Fruit fly (Drosophila melanogaster) whole organism, embryonic: ENCODE measurements around the gene rumi.

Experiments
- Adf1 ChIP-seq: fragments of 200-800 bp; sonication (Bioruptor generic); IDR thresholded peaks from 2 replicates; pipeline ENCODE4 v1.3.6; 2022; ENCODE audit warnings: missing biosample characterization, missing genetic modification characterization
- Atf6 ChIP-seq: fragments of 200-800 bp; sonication (Bioruptor generic); IDR thresholded peaks from 2 replicates; pipeline ENCODE4 v1.3.6; 2022; ENCODE audit warnings: missing biosample characterization, missing genetic modification characterization
- CG10462 ChIP-seq: fragments of 200-800 bp; sonication (Bioruptor generic); optimal IDR thresholded peaks from 2 replicates; lab custom pipeline; 2016; ENCODE audit warnings: missing biosample characterization, missing genetic modification characterization
- CG11398 ChIP-seq: fragments of 200-800 bp; sonication (Bioruptor generic); optimal IDR thresholded peaks from 2 replicates; lab custom pipeline; 2016; ENCODE audit warnings: missing biosample characterization, missing genetic modification characterization
- CG12299 ChIP-seq: fragments of 200-800 bp; sonication (Bioruptor generic); optimal IDR thresholded peaks from 2 replicates; lab custom pipeline; 2018; ENCODE audit warnings: missing biosample characterization, mild to moderate bottlenecking, missing genetic modification characterization
- CG13287 ChIP-seq: fragments of 200-800 bp; sonication (Bioruptor generic); IDR thresholded peaks from 2 replicates; pipeline ENCODE4 v1.3.6; 2022; ENCODE audit warnings: missing biosample characterization, missing genetic modification characterization; ENCODE audit not compliant: partially characterized antibody
- CG16813 ChIP-seq: fragments of 200-800 bp; sonication (Bioruptor generic); IDR thresholded peaks from 3 replicates; pipeline ENCODE4 v1.3.6; 2022; ENCODE audit warnings: missing biosample characterization, missing genetic modification characterization; ENCODE audit not compliant: partially characterized antibody
- CG17359 ChIP-seq: fragments of 200-800 bp; sonication (Bioruptor generic); optimal IDR thresholded peaks from 3 replicates; lab custom pipeline; 2018; ENCODE audit warnings: missing biosample characterization, mild to moderate bottlenecking, missing genetic modification characterization, moderate library complexity
- CG18476 ChIP-seq: fragments of 200-800 bp; sonication (Bioruptor generic); optimal IDR thresholded peaks from 2 replicates; lab custom pipeline; 2016; ENCODE audit warnings: missing biosample characterization, mild to moderate bottlenecking, missing genetic modification characterization
- CG2120 ChIP-seq: fragments of 200-800 bp; sonication (Bioruptor generic); optimal IDR thresholded peaks from 3 replicates; lab custom pipeline; 2016; ENCODE audit warnings: missing biosample characterization, missing genetic modification characterization
- CG2199 ChIP-seq: fragments of 200-800 bp; sonication (Bioruptor generic); IDR thresholded peaks from 3 replicates; pipeline ENCODE4 v1.3.6; 2022; ENCODE audit warnings: missing biosample characterization, missing genetic modification characterization
- CG3163 ChIP-seq: fragments of 200-800 bp; sonication (Bioruptor generic); optimal IDR thresholded peaks from 3 replicates; lab custom pipeline; 2016; ENCODE audit warnings: missing biosample characterization, missing genetic modification characterization
- CG32767 ChIP-seq: fragments of 200-800 bp; sonication (Bioruptor generic); IDR thresholded peaks from 2 replicates; pipeline ENCODE4 v1.3.6; 2022; ENCODE audit warnings: missing biosample characterization, missing genetic modification characterization
- CG3726 ChIP-seq: fragments of 200-800 bp; sonication (Bioruptor generic); IDR thresholded peaks from 3 replicates; pipeline ENCODE4, ENCODE4 v1.3.6; 2022; ENCODE audit warnings: missing biosample characterization, missing genetic modification characterization
- CG4424 ChIP-seq: fragments of 200-800 bp; sonication (Bioruptor generic); optimal IDR thresholded peaks from 3 replicates; lab custom pipeline; 2016; ENCODE audit warnings: missing biosample characterization, missing genetic modification characterization
- CG6272 ChIP-seq: fragments of 200-800 bp; sonication (Bioruptor generic); IDR thresholded peaks from 2 replicates; pipeline ENCODE4 v1.3.6; 2022; ENCODE audit warnings: missing biosample characterization, missing genetic modification characterization
- CG6683 ChIP-seq: fragments of 200-800 bp; sonication (Bioruptor generic); optimal IDR thresholded peaks from 2 replicates; lab custom pipeline; 2017; ENCODE audit warnings: missing biosample characterization, mild to moderate bottlenecking, missing genetic modification characterization, missing genetic modification reagents
- CG7271 ChIP-seq: fragments of 200-800 bp; sonication (Bioruptor generic); optimal IDR thresholded peaks from 2 replicates; lab custom pipeline; 2018; ENCODE audit warnings: missing biosample characterization, mild to moderate bottlenecking, missing genetic modification characterization, moderate library complexity
- CG7556 ChIP-seq: fragments of 200-800 bp; sonication (Bioruptor generic); optimal IDR thresholded peaks from 2 replicates; lab custom pipeline; 2017; ENCODE audit warnings: missing biosample characterization, mild to moderate bottlenecking, missing genetic modification characterization
- CG7786 ChIP-seq: fragments of 200-800 bp; sonication (Bioruptor generic); optimal IDR thresholded peaks from 2 replicates; lab custom pipeline; 2016; ENCODE audit warnings: missing biosample characterization, missing genetic modification characterization
- CG8089 ChIP-seq: fragments of 200-800 bp; sonication (Bioruptor generic); optimal IDR thresholded peaks from 3 replicates; lab custom pipeline; 2016; ENCODE audit warnings: missing biosample characterization, missing genetic modification characterization
- D19A ChIP-seq: fragments of 200-800 bp; optimal IDR thresholded peaks from 3 replicates; lab custom pipeline; 2019; ENCODE audit warnings: missing biosample characterization, mild to moderate bottlenecking, missing genetic modification characterization, moderate library complexity
- Fer2 ChIP-seq: fragments of 200-800 bp; sonication (Bioruptor generic); optimal IDR thresholded peaks from 2 replicates; lab custom pipeline; 2018; ENCODE audit warnings: missing biosample characterization, mild to moderate bottlenecking, missing genetic modification characterization, moderate library complexity
- Fer3 ChIP-seq: fragments of 200-800 bp; sonication (Bioruptor generic); optimal IDR thresholded peaks from 2 replicates; lab custom pipeline; 2018; ENCODE audit warnings: missing biosample characterization, mild to moderate bottlenecking, missing genetic modification characterization, moderate library complexity
- HLHmδ ChIP-seq: fragments of 200-800 bp; sonication (Bioruptor generic); optimal IDR thresholded peaks from 2 replicates; lab custom pipeline; 2018; ENCODE audit warnings: missing biosample characterization, mild to moderate bottlenecking, missing genetic modification characterization, moderate library complexity
- MESR4 ChIP-seq: fragments of 200-800 bp; sonication (Bioruptor generic); optimal IDR thresholded peaks from 2 replicates; lab custom pipeline; 2018; ENCODE audit warnings: missing biosample characterization, mild to moderate bottlenecking, missing genetic modification characterization, moderate library complexity
- MTF-1 ChIP-seq: fragments of 200-800 bp; sonication (Bioruptor generic); optimal IDR thresholded peaks from 2 replicates; lab custom pipeline; 2018; ENCODE audit warnings: missing biosample characterization, mild to moderate bottlenecking, missing genetic modification characterization, borderline replicate concordance
- Med ChIP-seq: fragments of 200-800 bp; sonication (Bioruptor generic); peaks from one replicate; lab custom pipeline; 2016; ENCODE audit warnings: missing biosample characterization, missing genetic modification characterization, mild to moderate bottlenecking, inconsistent platforms, moderate library complexity
- Side ChIP-seq: fragments of 200-800 bp; sonication (Bioruptor generic); optimal IDR thresholded peaks from 2 replicates; lab custom pipeline; 2016; ENCODE audit warnings: missing biosample characterization, missing genetic modification characterization
- Six4 ChIP-seq: fragments of 200-800 bp; sonication (Bioruptor generic); optimal IDR thresholded peaks from 2 replicates; lab custom pipeline; 2016; ENCODE audit warnings: missing biosample characterization, missing genetic modification characterization
- Trl ChIP-seq, 3 experiments: fragments of >200 bp in 2 of 3; fragments of 200-800 bp in 1 of 3; sonication (Bioruptor generic) in 1 of 3; optimal IDR thresholded peaks; 2 replicates in 1 of 3; 3 replicates in 2 of 3; lab custom pipeline; 2016 to 2017; ENCODE audit warnings: missing biosample characterization in 1 of 3, missing genetic modification characterization in 1 of 3
- ase ChIP-seq: fragments of 200-800 bp; sonication (Bioruptor generic); IDR thresholded peaks from 3 replicates; pipeline ENCODE4 v1.3.6; 2022; ENCODE audit warnings: missing biosample characterization, missing genetic modification characterization
- bbx ChIP-seq: fragments of 200-800 bp; sonication (Bioruptor generic); IDR thresholded peaks from 2 replicates; pipeline ENCODE4 v1.3.6; 2022; ENCODE audit warnings: missing biosample characterization, missing genetic modification characterization; ENCODE audit not compliant: partially characterized antibody
- br ChIP-seq: fragments of >200 bp; optimal IDR thresholded peaks from 2 replicates; lab custom pipeline; 2017
- chm ChIP-seq: fragments of 200-800 bp; sonication (Bioruptor generic); IDR thresholded peaks from 2 replicates; pipeline ENCODE4 v1.3.6; 2022; ENCODE audit warnings: missing biosample characterization, missing genetic modification characterization
- croc ChIP-seq: fragments of 200-800 bp; sonication (Bioruptor generic); conservative IDR thresholded peaks from 3 replicates; pipeline ENCODE4 v1.3.6; 2022; ENCODE audit warnings: missing biosample characterization, missing genetic modification characterization
- cwo ChIP-seq: fragments of 200-800 bp; sonication (Bioruptor generic); optimal IDR thresholded peaks from 3 replicates; lab custom pipeline; 2017; ENCODE audit warnings: missing biosample characterization, missing genetic modification characterization, mild to moderate bottlenecking, moderate library complexity, missing genetic modification reagents
- eve ChIP-seq, 2 experiments: fragments of >200 bp; optimal IDR thresholded peaks; 2 replicates each; lab custom pipeline; 2017; ENCODE audit warnings: missing biosample characterization in 2 of 2, missing genetic modification characterization in 2 of 2
- exex ChIP-seq: fragments of 200-800 bp; sonication (Bioruptor generic); optimal IDR thresholded peaks from 4 replicates; lab custom pipeline; 2018; ENCODE audit warnings: missing biosample characterization, mild to moderate bottlenecking, missing genetic modification characterization, moderate library complexity
- fru ChIP-seq: fragments of >200 bp; optimal IDR thresholded peaks from 2 replicates; lab custom pipeline; 2017
- kay ChIP-seq: fragments of 200-800 bp; sonication (Bioruptor generic); optimal IDR thresholded peaks from 2 replicates; lab custom pipeline; 2016; ENCODE audit warnings: missing biosample characterization, missing genetic modification characterization
- luna ChIP-seq: fragments of 200-800 bp; sonication (Bioruptor generic); optimal IDR thresholded peaks from 2 replicates; lab custom pipeline; 2016; ENCODE audit warnings: missing biosample characterization, missing genetic modification characterization
- org-1 ChIP-seq: fragments of 200-800 bp; sonication (Bioruptor generic); optimal IDR thresholded peaks from 2 replicates; lab custom pipeline; 2017; ENCODE audit warnings: missing biosample characterization, missing genetic modification characterization
- phol ChIP-seq: fragments of 200-800 bp; sonication (Bioruptor generic); optimal IDR thresholded peaks from 3 replicates; lab custom pipeline; 2018; ENCODE audit warnings: missing biosample characterization, mild to moderate bottlenecking, missing genetic modification characterization, moderate library complexity
- pros ChIP-seq: fragments of 200-800 bp; sonication (Bioruptor generic); optimal IDR thresholded peaks from 3 replicates; lab custom pipeline; 2019; ENCODE audit warnings: missing biosample characterization, mild to moderate bottlenecking, missing genetic modification characterization, moderate library complexity
- ranshi ChIP-seq: fragments of 200-800 bp; sonication (Bioruptor generic); IDR thresholded peaks from 2 replicates; pipeline ENCODE4 v1.3.6; 2022; ENCODE audit warnings: missing biosample characterization, missing genetic modification characterization
- slbo ChIP-seq: fragments of 200-800 bp; sonication (Bioruptor generic); IDR thresholded peaks from 2 replicates; pipeline ENCODE4 v1.3.6; 2022; ENCODE audit warnings: missing biosample characterization, missing genetic modification characterization
- sr ChIP-seq: fragments of 200-800 bp; sonication (Bioruptor generic); IDR thresholded peaks from 3 replicates; pipeline ENCODE4 v1.3.6; 2022; ENCODE audit warnings: missing biosample characterization, missing genetic modification characterization
- tll ChIP-seq, 2 experiments: fragments of 200-800 bp in 1 of 2; fragments of >200 bp in 1 of 2; sonication (Bioruptor generic) in 1 of 2; optimal IDR thresholded peaks; 2 replicates each; lab custom pipeline; 2017 to 2019; ENCODE audit warnings: missing biosample characterization in 2 of 2, missing genetic modification characterization in 2 of 2, mild to moderate bottlenecking in 1 of 2, moderate library complexity in 1 of 2
- tup ChIP-seq: fragments of 200-800 bp; sonication (Bioruptor generic); optimal IDR thresholded peaks from 2 replicates; lab custom pipeline; 2016; ENCODE audit warnings: missing biosample characterization, mild to moderate bottlenecking, missing genetic modification characterization, moderate library complexity

rumi gene

dm6 chr3R:22755187-22755777 lies 4.9 kb upstream of the rumi start (continued):
- TF ChIP-seq pros (GFP tag; lab: Kevin White, UChicago) (peak; percentile 78), fru (lab: Kevin White, UChicago) (no peak), tup (no peak), MESR4 (no peak), CG7786 (no peak), ase (GFP tag; lab: Robert Waterston, UW) (no peak), CG12299 (tag; lab: Kevin White, UChicago) (no peak), cwo (GFP tag; lab: Kevin White, UChicago) (no peak), slbo (GFP tag; lab: Robert Waterston, UW) (0 out of 2 replicates have a peak, but pooled peaks have one; percentile 4), CG4424 (GFP tag; lab: Kevin White, UChicago) (no peak), HLHmδ (no peak), Side (no peak), CG6683 (GFP tag; lab: Kevin White, UChicago) (no peak), CG7271 (tag; lab: Kevin White, UChicago) (no peak), CG18476 (GFP tag; lab: Kevin White, UChicago) (no peak), sr (GFP tag; lab: Robert Waterston, UW) (peak; percentile 46; the same call in 1 of the 3 replicates), chm (GFP tag; lab: Robert Waterston, UW) (no peak), Fer2 (tag; lab: Kevin White, UChicago) (no peak), CG11398 (GFP tag; lab: Kevin White, UChicago) (no peak), kay (no peak), CG13287 (no peak), D19A (tag; lab: Kevin White, UChicago) (no peak), bbx (GFP tag; lab: Robert Waterston, UW) (no peak), tll (GFP tag; optimal IDR thresholded peaks at IDR 0.05; lab: Kevin White, UChicago) (no peak), CG2199 (GFP tag; lab: Robert Waterston, UW) (0 out of 3 replicates have a peak, but pooled peaks have one; percentile 55), CG8089 (no peak), Atf6 (GFP tag; lab: Robert Waterston, UW) (0 out of 2 replicates have a peak, but pooled peaks have one; percentile 30), CG7556 (no peak), luna (GFP tag; lab: Kevin White, UChicago) (no peak), Med (GFP tag; lab: Kevin White, UChicago) (peak; percentile 68), CG3163 (GFP tag; lab: Kevin White, UChicago) (no peak), eve (GFP tag; optimal IDR thresholded peaks at IDR 0.05; lab: Kevin White, UChicago) (no peak), Six4 (no peak), CG17359 (no peak), org-1 (GFP tag; lab: Kevin White, UChicago) (no peak), Fer3 (tag; lab: Kevin White, UChicago) (no peak), CG16813 (GFP tag; lab: Robert Waterston, UW) (no peak), ranshi (GFP tag; lab: Robert Waterston, UW) (no peak), br (lab: Kevin White, UChicago) (no peak), MTF-1 (peak; percentile 58), Trl (optimal IDR thresholded peaks at IDR 0.05; lab: Kevin White, UChicago) (peak; percentile 60 to 67), Trl (GFP tag; optimal IDR thresholded peaks at IDR 0.05; lab: Kevin White, UChicago) (no peak), CG6272 (no peak), CG2120 (GFP tag; lab: Kevin White, UChicago) (no peak), croc (GFP tag; lab: Robert Waterston, UW) (no peak), exex (tag; lab: Kevin White, UChicago) (no peak), Adf1 (GFP tag; lab: Robert Waterston, UW) (no peak), phol (no peak), CG32767 (GFP tag; lab: Robert Waterston, UW) (0 out of 2 replicates have a peak, but pooled peaks have one; percentile 17), CG10462 (GFP tag; lab: Kevin White, UChicago) (no peak), CG3726 (no peak)
